Fruit fly (Drosophila melanogaster) whole organism, adult: ENCODE data around the gene CG12236.

ENCODE experiments used
- CG11617 ChIP-seq: fragments of 200-800 bp; sonication (Bioruptor generic); optimal IDR thresholded peaks from 2 replicates; lab custom pipeline; 2017; ENCODE audit warnings: mild to moderate bottlenecking, missing biosample characterization, missing genetic modification reagents, missing genetic modification characterization
- CG12768 ChIP-seq: fragments of 200-800 bp; sonication (Bioruptor generic); optimal IDR thresholded peaks from 2 replicates; lab custom pipeline; 2017; ENCODE audit warnings: missing biosample characterization, missing genetic modification characterization, mild to moderate bottlenecking, moderate library complexity, missing genetic modification reagents
- CG1620 ChIP-seq: fragments of 200-800 bp; sonication (Bioruptor generic); optimal IDR thresholded peaks from 2 replicates; lab custom pipeline; 2016; ENCODE audit warnings: missing biosample characterization, missing genetic modification characterization
- CG33017 ChIP-seq: fragments of 200-800 bp; sonication (Bioruptor generic); optimal IDR thresholded peaks from 2 replicates; lab custom pipeline; 2018; ENCODE audit warnings: missing biosample characterization, mild to moderate bottlenecking, missing genetic modification characterization, moderate library complexity
- CG7101 ChIP-seq: fragments of 200-800 bp; sonication (Bioruptor generic); optimal IDR thresholded peaks from 2 replicates; lab custom pipeline; 2018; ENCODE audit warnings: missing biosample characterization, mild to moderate bottlenecking, missing genetic modification characterization, moderate library complexity
- Mnt ChIP-seq: fragments of 200-800 bp; sonication (Bioruptor generic); optimal IDR thresholded peaks from 2 replicates; lab custom pipeline; 2016; ENCODE audit warnings: missing biosample characterization, mild to moderate bottlenecking, missing genetic modification characterization
- bab1 ChIP-seq: fragments of 200-800 bp; sonication (Bioruptor generic); optimal IDR thresholded peaks from 3 replicates; lab custom pipeline; 2019; ENCODE audit warnings: missing biosample characterization, mild to moderate bottlenecking, missing genetic modification characterization, moderate library complexity
- cic ChIP-seq: fragments of 200-800 bp; sonication (Bioruptor generic); optimal IDR thresholded peaks from 2 replicates; lab custom pipeline; 2017; ENCODE audit warnings: missing biosample characterization, mild to moderate bottlenecking, missing genetic modification characterization, moderate library complexity
- cnc ChIP-seq, 2 experiments: fragments of >200 bp; optimal IDR thresholded peaks; 2 replicates each; lab custom pipeline; 2017
- kay ChIP-seq: fragments of 200-800 bp; sonication (Bioruptor generic); peaks from one replicate; lab custom pipeline; 2016; ENCODE audit warnings: missing biosample characterization, missing genetic modification characterization, borderline replicate concordance
- pad ChIP-seq: fragments of 200-800 bp; sonication (Bioruptor generic); optimal IDR thresholded peaks from 3 replicates; lab custom pipeline; 2017; ENCODE audit warnings: missing biosample characterization, missing genetic modification characterization, mild to moderate bottlenecking, moderate library complexity, missing genetic modification reagents
- toe ChIP-seq: fragments of 200-800 bp; sonication (Bioruptor generic); optimal IDR thresholded peaks from 2 replicates; lab custom pipeline; 2016; ENCODE audit warnings: missing biosample characterization, missing genetic modification characterization

- TF ChIP-seq CG1620 (GFP tag; lab: Kevin White, UChicago) (no peak), CG11617 (GFP tag; lab: Kevin White, UChicago) (peak; percentile 69), Mnt (GFP tag; lab: Kevin White, UChicago) (peak; percentile 49), kay (GFP tag; lab: Kevin White, UChicago) (peak; percentile 44), CG12768 (GFP tag; lab: Kevin White, UChicago) (no peak), CG7101 (tag; lab: Kevin White, UChicago) (peak; percentile 69), toe (GFP tag; lab: Kevin White, UChicago) (no peak), CG33017 (tag; lab: Kevin White, UChicago) (peak; percentile 31), cic (GFP tag; lab: Kevin White, UChicago) (peak; percentile 67), cnc (optimal IDR thresholded peaks at IDR 0.05; lab: Kevin White, UChicago) (no peak), pad (GFP tag; lab: Kevin White, UChicago) (peak; percentile 3), bab1 (GFP tag; lab: Kevin White, UChicago) (no peak)
These were observed 13.0 kb downstream of the CG12236 start for dm6 chrX:5920932-5921331.
